Worm (Caenorhabditis elegans): ENCODE data around the gene dmd-5.
"Not testable (repeated sequence)": the region's sequence is repeated elsewhere in the genome, so short reads cannot be mapped to it uniquely, and the experiment has no call there.

Gene dmd-5

DNA sequence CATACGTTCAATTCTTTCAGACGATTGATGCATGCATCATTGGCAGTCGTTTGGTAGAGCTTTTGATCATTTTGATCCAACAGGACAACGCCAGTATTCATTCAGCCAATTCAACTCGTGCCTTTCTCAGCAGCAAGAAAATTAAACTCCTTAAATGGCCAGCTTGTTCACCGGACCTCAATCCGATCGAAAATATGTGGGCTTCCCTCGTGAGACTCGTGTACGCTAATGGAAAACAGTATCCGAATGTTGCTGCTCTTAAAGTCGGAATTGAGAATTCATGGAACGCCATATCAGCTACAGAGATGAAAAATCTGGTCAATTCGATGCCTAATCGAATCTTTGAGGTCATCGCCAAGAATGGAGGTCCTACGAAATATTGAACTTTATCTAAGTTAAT lies 41.4 kb upstream of the dmd-5 start, which contains the start of gene wago-5:
Gene wago-5, minus strand, starts transcription at position 101 of the 400 bp plus-strand sequence.
- TF ChIP-seq ztf-11 (tag; optimal IDR thresholded peaks at IDR 0.05); ham-2 (GFP tag; optimal IDR thresholded peaks at IDR 0.05); M03D4.4 (tag; optimal IDR thresholded peaks at IDR 0.05): not testable (repeated sequence)

- TF ChIP-seq sem-2 (GFP tag; optimal IDR thresholded peaks at IDR 0.05) = no peak
- TF ChIP-seq cnd-1 (tag; optimal IDR thresholded peaks at IDR 0.05) = no peak
- no peak for TF ChIP-seq nhr-237 (tag; optimal IDR thresholded peaks at IDR 0.05)
- TF ChIP-seq nhr-2 (tag; optimal IDR thresholded peaks at IDR 0.05) = no peak
- TF ChIP-seq sptf-1 (tag; optimal IDR thresholded peaks at IDR 0.05) = no peak
- no peak for TF ChIP-seq pha-4 (tag; optimal IDR thresholded peaks at IDR 0.05)
- TF ChIP-seq unc-62 (GFP tag; optimal IDR thresholded peaks at IDR 0.05) = no peak
- no peak for TF ChIP-seq elt-1 (tag; optimal IDR thresholded peaks at IDR 0.05; ENCODE audit: borderline replicate concordance, insufficient read depth)
- TF ChIP-seq ztf-11 (tag; optimal IDR thresholded peaks at IDR 0.05) = no peak
- TF ChIP-seq flh-1 (GFP tag; optimal IDR thresholded peaks at IDR 0.05) = no peak
- no peak for TF ChIP-seq mls-2 (tag; optimal IDR thresholded peaks at IDR 0.05)
- TF ChIP-seq mab-5 (tag; optimal IDR thresholded peaks at IDR 0.05) = no peak
These were observed 36.2 kb upstream of the dmd-5 start, which contains the start of the genes msp-64 and ZK1248.5 for ce11 chrII:5810230-5810629. Gene msp-64, minus strand, starts transcription at chrII:5810330. Gene ZK1248.5, plus strand, starts transcription at chrII:5810514.

- no peak for TF ChIP-seq nhr-2 (tag; optimal IDR thresholded peaks at IDR 0.05)
- no peak for TF ChIP-seq bed-3 (GFP tag; optimal IDR thresholded peaks at IDR 0.05)
- no peak for TF ChIP-seq lsy-2 (tag; optimal IDR thresholded peaks at IDR 0.05)
- no peak for TF ChIP-seq nhr-28 (tag; optimal IDR thresholded peaks at IDR 0.05)
- no peak for TF ChIP-seq nhr-76 (tag; optimal IDR thresholded peaks at IDR 0.05)
- TF ChIP-seq zip-8 (tag; optimal IDR thresholded peaks at IDR 0.05) = no peak
- no peak for TF ChIP-seq drap-1 (GFP tag; optimal IDR thresholded peaks at IDR 0.05)
- TF ChIP-seq M03D4.4 (tag; optimal IDR thresholded peaks at IDR 0.05) = no peak
- TF ChIP-seq ham-2 (GFP tag; optimal IDR thresholded peaks at IDR 0.05) = no peak
These were observed 32.5 kb upstream of the dmd-5 start for ce11 chrII:5806563-5806962.

DNA sequence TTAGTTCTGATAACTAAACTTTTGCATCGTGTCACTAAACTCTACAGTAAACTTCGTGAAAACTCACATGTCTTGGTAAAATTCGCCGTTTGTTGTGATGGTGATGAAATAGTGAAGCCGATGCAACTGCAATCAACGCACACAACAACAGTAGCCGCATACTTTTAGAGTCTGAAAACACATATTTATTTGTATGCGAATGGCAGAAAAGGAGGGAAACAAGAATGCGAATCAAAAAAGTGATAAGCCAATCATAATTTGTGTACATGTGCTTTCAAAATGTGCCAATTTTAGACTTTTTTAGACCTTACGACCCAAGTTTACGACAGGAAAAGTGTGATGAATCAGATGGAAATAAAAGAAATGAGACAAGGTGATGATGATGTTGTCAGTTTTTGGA lies 31.3 kb upstream of the dmd-5 start, which contains the start of gene K05F1.10:
Gene K05F1.10, minus strand, starts transcription at position 171 of the 400 bp plus-strand sequence.
- TF ChIP-seq ham-2 (GFP tag; optimal IDR thresholded peaks at IDR 0.05) = no peak
- TF ChIP-seq mab-5 (tag; optimal IDR thresholded peaks at IDR 0.05) = no peak
- no peak for TF ChIP-seq lin-13 (tag; optimal IDR thresholded peaks at IDR 0.05)
- no peak for TF ChIP-seq nhr-237 (tag; optimal IDR thresholded peaks at IDR 0.05)
- TF ChIP-seq unc-120 (tag; optimal IDR thresholded peaks at IDR 0.05; ENCODE audit: poor library complexity, severe bottlenecking) = no peak
- no peak for TF ChIP-seq ceh-83 (GFP tag; optimal IDR thresholded peaks at IDR 0.05)
- no peak for TF ChIP-seq snpc-4 (tag; optimal IDR thresholded peaks at IDR 0.05)
- TF ChIP-seq elt-1 (tag; optimal IDR thresholded peaks at IDR 0.05; ENCODE audit: borderline replicate concordance, insufficient read depth) = no peak
- no peak for TF ChIP-seq nhr-28 (tag; optimal IDR thresholded peaks at IDR 0.05)

DNA sequence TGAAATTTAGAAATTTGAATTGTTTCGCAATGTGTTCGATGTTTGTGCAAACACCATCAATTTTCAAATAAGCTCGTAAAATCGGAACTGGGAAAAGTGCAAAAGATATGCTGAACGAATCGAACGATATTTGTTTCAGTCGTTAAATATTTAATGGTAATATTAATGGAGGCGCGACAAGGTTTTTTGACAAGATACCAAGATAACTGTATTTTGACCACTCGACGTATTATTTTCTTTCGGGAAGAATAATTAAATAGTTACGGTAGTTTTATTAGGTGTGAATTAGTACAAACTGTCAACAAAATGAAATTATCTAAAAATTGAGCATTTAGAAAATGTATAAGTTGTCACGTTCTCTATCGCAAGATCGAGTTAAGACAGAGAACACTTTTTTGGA lies 30.3 kb upstream of the dmd-5 start:
- TF ChIP-seq zip-8 (tag; optimal IDR thresholded peaks at IDR 0.05) = peak; percentile 63
- no peak for TF ChIP-seq unc-62 (GFP tag; optimal IDR thresholded peaks at IDR 0.05)
- TF ChIP-seq unc-39 (tag; optimal IDR thresholded peaks at IDR 0.05) = no peak

DNA sequence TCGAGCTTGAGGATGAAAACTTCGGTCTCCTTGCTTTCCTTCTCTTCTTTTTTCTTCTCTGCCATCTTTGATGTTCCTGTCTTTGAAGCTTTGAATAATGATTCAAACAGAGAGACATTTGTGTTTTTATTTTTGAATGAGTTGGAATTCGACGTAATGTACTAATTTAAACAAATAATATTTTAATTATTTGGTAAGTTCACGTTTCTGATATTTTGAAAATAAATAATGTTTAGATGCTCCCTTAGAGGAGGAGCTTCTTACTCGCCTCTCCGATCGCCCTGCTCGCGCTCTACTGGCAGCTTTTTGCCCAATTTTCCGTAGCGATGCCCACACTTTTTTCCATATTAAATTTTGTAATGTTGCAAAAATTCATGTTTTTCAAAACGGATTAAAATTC lies 27.1 kb upstream of the dmd-5 start, which contains the start of the genes K05F1.9 and K05F1.1:
Gene K05F1.9, minus strand, starts transcription at position 101 of the 400 bp plus-strand sequence.
Gene K05F1.1, plus strand, starts transcription at position 308 of the 400 bp plus-strand sequence.
- TF ChIP-seq lin-13 (tag; optimal IDR thresholded peaks at IDR 0.05) = no peak
- TF ChIP-seq elt-1 (tag; optimal IDR thresholded peaks at IDR 0.05; ENCODE audit: borderline replicate concordance, insufficient read depth) = no peak
- no peak for TF ChIP-seq mls-2 (tag; optimal IDR thresholded peaks at IDR 0.05)
- TF ChIP-seq unc-120 (tag; optimal IDR thresholded peaks at IDR 0.05; ENCODE audit: poor library complexity, severe bottlenecking) = no peak
- no peak for TF ChIP-seq tbx-8 (GFP tag; optimal IDR thresholded peaks at IDR 0.05)
- TF ChIP-seq unc-39 (tag; optimal IDR thresholded peaks at IDR 0.05) = no peak

ce11 chrII:5799553-5799952 lies 25.5 kb upstream of the dmd-5 start, which contains the start of gene K05F1.8:
Gene K05F1.8, minus strand, starts transcription at chrII:5799653.
- no peak for TF ChIP-seq drap-1 (GFP tag; optimal IDR thresholded peaks at IDR 0.05)
- no peak for TF ChIP-seq ces-1 (GFP tag; optimal IDR thresholded peaks at IDR 0.05)
- no peak for TF ChIP-seq elt-3 (tag; optimal IDR thresholded peaks at IDR 0.05)
- no peak for TF ChIP-seq snpc-4 (tag; optimal IDR thresholded peaks at IDR 0.05)
- no peak for TF ChIP-seq nhr-76 (tag; optimal IDR thresholded peaks at IDR 0.05)
- no peak for TF ChIP-seq sptf-1 (tag; optimal IDR thresholded peaks at IDR 0.05)
- TF ChIP-seq ztf-11 (tag; optimal IDR thresholded peaks at IDR 0.05) = no peak
- no peak for TF ChIP-seq ceh-83 (GFP tag; optimal IDR thresholded peaks at IDR 0.05)
- no peak for TF ChIP-seq cnd-1 (tag; optimal IDR thresholded peaks at IDR 0.05)
- no peak for TF ChIP-seq hlh-1 (tag; optimal IDR thresholded peaks at IDR 0.05)
- no peak for TF ChIP-seq mab-5 (tag; optimal IDR thresholded peaks at IDR 0.05)
- TF ChIP-seq zip-8 (tag; optimal IDR thresholded peaks at IDR 0.05) = no peak

Data from whole organism, mixed stage, embryonic.